Fruit fly (Drosophila melanogaster) whole organism, pupa: ENCODE data around the gene CG12224.
A peak's percentile ranks its signal among the peaks of the same experiment; 100 is the strongest.

Experiments
- CG10348 ChIP-seq: fragments of 200-800 bp; sonication (Bioruptor generic); IDR thresholded peaks from 2 replicates; pipeline ENCODE4 v1.3.6; 2022; ENCODE audit warnings: missing biosample characterization, missing genetic modification characterization
- CG12605 ChIP-seq: fragments of 200-800 bp; sonication (Bioruptor generic); IDR thresholded peaks from 2 replicates; pipeline ENCODE4 v1.3.6; 2022; ENCODE audit warnings: missing biosample characterization, missing genetic modification characterization
- CG13204 ChIP-seq: fragments of 200-800 bp; sonication (Bioruptor generic); optimal IDR thresholded peaks from 2 replicates; lab custom pipeline; 2018; ENCODE audit warnings: missing biosample characterization, mild to moderate bottlenecking, missing genetic modification characterization, moderate library complexity
- CG14655 ChIP-seq: fragments of 200-800 bp; sonication (Bioruptor generic); optimal IDR thresholded peaks from 3 replicates; lab custom pipeline; 2017; ENCODE audit warnings: mild to moderate bottlenecking, missing biosample characterization, missing genetic modification reagents, missing genetic modification characterization
- CG15710 ChIP-seq: fragments of 200-800 bp; sonication (Bioruptor generic); optimal IDR thresholded peaks from 2 replicates; lab custom pipeline; 2018; ENCODE audit warnings: missing biosample characterization, mild to moderate bottlenecking, missing genetic modification characterization, moderate library complexity
- CG17806 ChIP-seq: fragments of 200-800 bp; sonication (Bioruptor generic); optimal IDR thresholded peaks from 2 replicates; lab custom pipeline; 2018; ENCODE audit warnings: missing biosample characterization, mild to moderate bottlenecking, missing genetic modification characterization, moderate library complexity
- CG32121 ChIP-seq: fragments of 200-800 bp; sonication (Bioruptor generic); IDR thresholded peaks from 2 replicates; pipeline ENCODE4 v1.3.6; 2022; ENCODE audit warnings: missing biosample characterization, missing genetic modification characterization
- CG34367 ChIP-seq: fragments of 200-800 bp; sonication (Bioruptor generic); optimal IDR thresholded peaks from 2 replicates; lab custom pipeline; 2018; ENCODE audit warnings: missing biosample characterization, mild to moderate bottlenecking, missing genetic modification characterization
- CG4496 ChIP-seq: fragments of 200-800 bp; sonication (Bioruptor generic); IDR thresholded peaks from 3 replicates; pipeline ENCODE4 v1.3.6; 2022; ENCODE audit warnings: missing biosample characterization, missing genetic modification characterization
- CG8159 ChIP-seq: fragments of 200-800 bp; sonication (Bioruptor generic); optimal IDR thresholded peaks from 3 replicates; lab custom pipeline; 2018; ENCODE audit warnings: missing biosample characterization, mild to moderate bottlenecking, missing genetic modification characterization, moderate library complexity
- CG8301 ChIP-seq: fragments of 200-800 bp; sonication (Bioruptor generic); optimal IDR thresholded peaks from 2 replicates; lab custom pipeline; 2018; ENCODE audit warnings: missing biosample characterization, mild to moderate bottlenecking, missing genetic modification characterization
- CG9948 ChIP-seq: fragments of 200-800 bp; sonication (Bioruptor generic); optimal IDR thresholded peaks from 2 replicates; lab custom pipeline; 2018; ENCODE audit warnings: missing biosample characterization, mild to moderate bottlenecking, missing genetic modification characterization, moderate library complexity
- D1 ChIP-seq: fragments of 200-800 bp; sonication (Bioruptor generic); optimal IDR thresholded peaks from 2 replicates; lab custom pipeline; 2018; ENCODE audit warnings: missing biosample characterization, mild to moderate bottlenecking, missing genetic modification characterization, moderate library complexity
- EcR ChIP-seq: fragments of 200-800 bp; sonication (Bioruptor generic); optimal IDR thresholded peaks from 3 replicates; lab custom pipeline; 2019; ENCODE audit warnings: missing biosample characterization, missing genetic modification characterization, mild to moderate bottlenecking, moderate library complexity, missing genetic modification reagents
- Ets98B ChIP-seq: fragments of 200-800 bp; sonication (Bioruptor generic); IDR thresholded peaks from 2 replicates; pipeline ENCODE4 v1.3.6; 2022; ENCODE audit warnings: missing biosample characterization, missing genetic modification characterization
- Pif1A ChIP-seq: fragments of 200-800 bp; sonication (Bioruptor generic); optimal IDR thresholded peaks from 3 replicates; lab custom pipeline; 2016; ENCODE audit warnings: missing biosample characterization, missing genetic modification characterization
- Pif1B ChIP-seq: fragments of 200-800 bp; sonication (Bioruptor generic); optimal IDR thresholded peaks from 3 replicates; lab custom pipeline; 2016; ENCODE audit warnings: missing biosample characterization, missing genetic modification characterization
- Snoo ChIP-seq: fragments of 200-800 bp; sonication (Bioruptor generic); optimal IDR thresholded peaks from 3 replicates; lab custom pipeline; 2017; ENCODE audit warnings: missing biosample characterization, mild to moderate bottlenecking, missing genetic modification characterization, inconsistent platforms
- fd96Ca ChIP-seq: fragments of 200-800 bp; sonication (Bioruptor generic); IDR thresholded peaks from 3 replicates; pipeline ENCODE4 v1.3.6; 2022; ENCODE audit warnings: missing biosample characterization, missing genetic modification characterization
- gl ChIP-seq: fragments of 200-800 bp; sonication (Bioruptor generic); optimal IDR thresholded peaks from 2 replicates; lab custom pipeline; 2018; ENCODE audit warnings: missing biosample characterization, mild to moderate bottlenecking, missing genetic modification characterization
- rn ChIP-seq: fragments of 200-800 bp; sonication (Bioruptor generic); IDR thresholded peaks from 2 replicates; pipeline ENCODE4 v1.3.6; 2022; ENCODE audit warnings: missing biosample characterization, missing genetic modification characterization

The CG12224 gene

dm6 chr3R:11941116-11941515 lies 40.7 kb downstream of the CG12224 start:
- TF ChIP-seq CG14655 (GFP tag; lab: Kevin White, UChicago) (peak; percentile 17), CG10348 (GFP tag; lab: Robert Waterston, UW) (no peak)

- TF ChIP-seq CG10348 (GFP tag; lab: Robert Waterston, UW) (no peak), rn (GFP tag; lab: Robert Waterston, UW) (peak; percentile 65), CG13204 (GFP tag; lab: Kevin White, UChicago) (peak; percentile 60), CG15710 (tag; lab: Kevin White, UChicago) (peak; percentile 18), CG9948 (tag; lab: Kevin White, UChicago) (peak; percentile 34), Pif1A (peak; percentile 10), CG34367 (tag; lab: Kevin White, UChicago) (no peak), gl (tag; lab: Kevin White, UChicago) (no peak), Snoo (no peak), Ets98B (peak; percentile 72), CG32121 (GFP tag; lab: Robert Waterston, UW) (peak; percentile 57), CG8301 (tag; lab: Kevin White, UChicago) (peak; percentile 51), D1 (tag; lab: Kevin White, UChicago) (peak; percentile 7), fd96Ca (GFP tag; lab: Robert Waterston, UW) (peak; percentile 88), EcR (GFP tag; lab: Kevin White, UChicago) (peak; percentile 64), CG12605 (GFP tag; lab: Robert Waterston, UW) (peak; percentile 57; the same call in 1 of the 2 replicates), CG14655 (GFP tag; lab: Kevin White, UChicago) (peak; percentile 64), CG8159 (tag; lab: Kevin White, UChicago) (peak; percentile 58), Pif1B (peak; percentile 12), CG4496 (peak; percentile 75), CG17806 (tag; lab: Kevin White, UChicago) (peak; percentile 69)
Observed at dm6 chr3R:11937427-11938114, 44.3 kb downstream of the CG12224 start.

- TF ChIP-seq CG15710 (tag; lab: Kevin White, UChicago) (no peak), gl (tag; lab: Kevin White, UChicago) (no peak), CG12605 (GFP tag; lab: Robert Waterston, UW) (no peak), CG13204 (GFP tag; lab: Kevin White, UChicago) (no peak), CG14655 (GFP tag; lab: Kevin White, UChicago) (no peak), rn (GFP tag; lab: Robert Waterston, UW) (no peak), CG4496 (no peak), CG32121 (GFP tag; lab: Robert Waterston, UW) (no peak), EcR (GFP tag; lab: Kevin White, UChicago) (no peak), Pif1B (no peak), Pif1A (no peak), CG9948 (tag; lab: Kevin White, UChicago) (no peak), CG10348 (GFP tag; lab: Robert Waterston, UW) (no peak)
- TF ChIP-seq, all 21 proteins: peak for 0
Observed at dm6 chr3R:11933903-11934302, 48.0 kb downstream of the CG12224 start.

dm6 chr3R:11930962-11931361 lies 50.9 kb downstream of the CG12224 start, which contains the start of gene CG14731:
Gene CG14731 (plus strand): TSS chr3R:11931262.
- TF ChIP-seq CG12605 (GFP tag; lab: Robert Waterston, UW) (no peak), CG8159 (tag; lab: Kevin White, UChicago) (no peak), CG32121 (GFP tag; lab: Robert Waterston, UW) (no peak), CG8301 (tag; lab: Kevin White, UChicago) (no peak), CG17806 (tag; lab: Kevin White, UChicago) (no peak), CG15710 (tag; lab: Kevin White, UChicago) (no peak), EcR (GFP tag; lab: Kevin White, UChicago) (no peak), D1 (tag; lab: Kevin White, UChicago) (no peak), CG34367 (tag; lab: Kevin White, UChicago) (no peak)
